Fruit fly (Drosophila melanogaster) whole organism, embryonic: ENCODE data around the gene Patsas.

Experiments
- Ada2b ChIP-seq: fragments of 200-800 bp; sonication (Bioruptor generic); IDR thresholded peaks from 2 replicates; pipeline ENCODE4 v1.3.6; 2022; ENCODE audit warnings: missing biosample characterization, missing genetic modification characterization
- CG1024 ChIP-seq: fragments of 200-800 bp; sonication (Bioruptor generic); IDR thresholded peaks from 2 replicates; pipeline ENCODE4 v1.3.6; 2022; ENCODE audit warnings: missing biosample characterization, missing genetic modification characterization
- CG12236 ChIP-seq: fragments of 200-800 bp; sonication (Bioruptor generic); optimal IDR thresholded peaks from 2 replicates; lab custom pipeline; 2016; ENCODE audit warnings: missing biosample characterization, missing genetic modification characterization
- CG13624 ChIP-seq: fragments of 200-800 bp; sonication (Bioruptor generic); optimal IDR thresholded peaks from 2 replicates; lab custom pipeline; 2016; ENCODE audit warnings: missing biosample characterization, missing genetic modification characterization
- CG13894 ChIP-seq: fragments of 200-800 bp; sonication (Bioruptor generic); optimal IDR thresholded peaks from 3 replicates; lab custom pipeline; 2018; ENCODE audit warnings: missing biosample characterization, mild to moderate bottlenecking, missing genetic modification characterization, moderate library complexity
- CG1602 ChIP-seq: fragments of 200-800 bp; sonication (Bioruptor generic); optimal IDR thresholded peaks from 3 replicates; lab custom pipeline; 2016; ENCODE audit warnings: missing biosample characterization, missing genetic modification characterization
- CG16813 ChIP-seq: fragments of 200-800 bp; sonication (Bioruptor generic); IDR thresholded peaks from 3 replicates; pipeline ENCODE4 v1.3.6; 2022; ENCODE audit warnings: missing biosample characterization, missing genetic modification characterization; ENCODE audit not compliant: partially characterized antibody
- CG18599 ChIP-seq: fragments of 200-800 bp; sonication (Bioruptor generic); optimal IDR thresholded peaks from 3 replicates; lab custom pipeline; 2017; ENCODE audit warnings: missing biosample characterization, missing genetic modification characterization, mild to moderate bottlenecking, moderate library complexity, missing genetic modification reagents
- CG4328 ChIP-seq: fragments of 200-800 bp; sonication (Bioruptor generic); optimal IDR thresholded peaks from 3 replicates; lab custom pipeline; 2017; ENCODE audit warnings: missing biosample characterization, missing genetic modification reagents, missing genetic modification characterization
- CG5245 ChIP-seq: fragments of 200-800 bp; sonication (Bioruptor generic); optimal IDR thresholded peaks from 3 replicates; lab custom pipeline; 2016; ENCODE audit warnings: missing biosample characterization, missing genetic modification characterization
- CG6683 ChIP-seq: fragments of 200-800 bp; sonication (Bioruptor generic); optimal IDR thresholded peaks from 2 replicates; lab custom pipeline; 2017; ENCODE audit warnings: missing biosample characterization, mild to moderate bottlenecking, missing genetic modification characterization, missing genetic modification reagents
- CG7271 ChIP-seq: fragments of 200-800 bp; sonication (Bioruptor generic); optimal IDR thresholded peaks from 2 replicates; lab custom pipeline; 2018; ENCODE audit warnings: missing biosample characterization, mild to moderate bottlenecking, missing genetic modification characterization, moderate library complexity
- CG7372 ChIP-seq: fragments of 200-800 bp; sonication (Bioruptor generic); IDR thresholded peaks from 2 replicates; pipeline ENCODE4 v1.3.6; 2022; ENCODE audit warnings: missing biosample characterization, missing genetic modification characterization
- CG9932 ChIP-seq: fragments of 200-800 bp; sonication (Bioruptor generic); IDR thresholded peaks from 2 replicates; pipeline ENCODE4 v1.3.6; 2022; ENCODE audit warnings: missing biosample characterization, missing genetic modification characterization
- D ChIP-seq, 2 experiments: fragments of 200-800 bp in 1 of 2; fragments of >200 bp in 1 of 2; sonication (Bioruptor generic) in 1 of 2; optimal IDR thresholded peaks; 2 replicates in 1 of 2; 3 replicates in 1 of 2; lab custom pipeline; 2017; ENCODE audit warnings: mild to moderate bottlenecking in 1 of 2, missing biosample characterization in 1 of 2, missing genetic modification characterization in 1 of 2, missing genetic modification reagents in 1 of 2
- Fer2 ChIP-seq: fragments of 200-800 bp; sonication (Bioruptor generic); optimal IDR thresholded peaks from 2 replicates; lab custom pipeline; 2018; ENCODE audit warnings: missing biosample characterization, mild to moderate bottlenecking, missing genetic modification characterization, moderate library complexity
- Fer3 ChIP-seq: fragments of 200-800 bp; sonication (Bioruptor generic); optimal IDR thresholded peaks from 2 replicates; lab custom pipeline; 2018; ENCODE audit warnings: missing biosample characterization, mild to moderate bottlenecking, missing genetic modification characterization, moderate library complexity
- Gug ChIP-seq: fragments of 200-800 bp; sonication (Bioruptor generic); IDR thresholded peaks from 4 replicates; pipeline ENCODE4 v1.3.6; 2022; ENCODE audit warnings: missing biosample characterization, missing genetic modification characterization
- HLHmδ ChIP-seq: fragments of 200-800 bp; sonication (Bioruptor generic); optimal IDR thresholded peaks from 2 replicates; lab custom pipeline; 2018; ENCODE audit warnings: missing biosample characterization, mild to moderate bottlenecking, missing genetic modification characterization, moderate library complexity
- Hey ChIP-seq: fragments of 200-800 bp; sonication (Bioruptor generic); optimal IDR thresholded peaks from 3 replicates; lab custom pipeline; 2018; ENCODE audit warnings: missing biosample characterization, mild to moderate bottlenecking, missing genetic modification characterization
- Meics ChIP-seq: fragments of 200-800 bp; sonication (Bioruptor generic); optimal IDR thresholded peaks from 2 replicates; lab custom pipeline; 2017; ENCODE audit warnings: missing biosample characterization, mild to moderate bottlenecking, missing genetic modification characterization
- Myb ChIP-seq: fragments of 200-800 bp; sonication (Bioruptor generic); optimal IDR thresholded peaks from 2 replicates; lab custom pipeline; 2016; ENCODE audit warnings: missing biosample characterization, missing genetic modification characterization
- PHDP ChIP-seq: fragments of 200-800 bp; sonication (Bioruptor generic); optimal IDR thresholded peaks from 3 replicates; lab custom pipeline; 2018; ENCODE audit warnings: missing biosample characterization, mild to moderate bottlenecking, missing genetic modification characterization, moderate library complexity
- Ravus ChIP-seq: fragments of 200-800 bp; sonication (Bioruptor generic); IDR thresholded peaks from 2 replicates; pipeline ENCODE4 v1.3.6; 2022; ENCODE audit warnings: missing biosample characterization, missing genetic modification characterization
- Rx ChIP-seq: fragments of 200-800 bp; sonication (Bioruptor generic); IDR thresholded peaks from 2 replicates; pipeline ENCODE4 v1.3.6; 2022; ENCODE audit warnings: missing biosample characterization, missing genetic modification characterization
- Scr ChIP-seq: fragments of 200-800 bp; sonication (Bioruptor generic); IDR thresholded peaks from 2 replicates; pipeline ENCODE4 v1.3.6; 2022; ENCODE audit warnings: missing biosample characterization, missing genetic modification characterization; ENCODE audit not compliant: partially characterized antibody
- Vsx1 ChIP-seq: fragments of 200-800 bp; sonication (Bioruptor generic); optimal IDR thresholded peaks from 2 replicates; lab custom pipeline; 2017; ENCODE audit warnings: missing biosample characterization, mild to moderate bottlenecking, missing genetic modification characterization, missing genetic modification reagents
- ara ChIP-seq: fragments of 200-800 bp; sonication (Bioruptor generic); IDR thresholded peaks from 2 replicates; pipeline ENCODE4 v1.3.6; 2022; ENCODE audit warnings: missing biosample characterization, missing genetic modification characterization
- ato ChIP-seq: fragments of 200-800 bp; sonication (Bioruptor generic); IDR thresholded peaks from 2 replicates; pipeline ENCODE4 v1.3.6; 2022; ENCODE audit warnings: missing biosample characterization, missing genetic modification characterization; ENCODE audit not compliant: partially characterized antibody
- br ChIP-seq: fragments of >200 bp; optimal IDR thresholded peaks from 2 replicates; lab custom pipeline; 2017
- dati ChIP-seq: fragments of 200-800 bp; sonication (Bioruptor generic); IDR thresholded peaks from 2 replicates; pipeline ENCODE4 v1.3.6; 2022; ENCODE audit warnings: missing biosample characterization, missing genetic modification characterization
- dmrt11E ChIP-seq: fragments of 200-800 bp; sonication (Bioruptor generic); optimal IDR thresholded peaks from 3 replicates; lab custom pipeline; 2018; ENCODE audit warnings: missing biosample characterization, mild to moderate bottlenecking, missing genetic modification characterization, moderate library complexity
- dysf ChIP-seq: fragments of 200-800 bp; sonication (Bioruptor generic); IDR thresholded peaks from 3 replicates; pipeline ENCODE4 v1.3.6; 2022; ENCODE audit warnings: missing biosample characterization, missing genetic modification characterization
- fru ChIP-seq: fragments of >200 bp; optimal IDR thresholded peaks from 2 replicates; lab custom pipeline; 2017
- gce ChIP-seq: fragments of 200-800 bp; sonication (Bioruptor generic); IDR thresholded peaks from 3 replicates; pipeline ENCODE4 v1.3.6; 2022; ENCODE audit warnings: missing biosample characterization, missing genetic modification characterization
- gem ChIP-seq: fragments of 200-800 bp; sonication (Bioruptor generic); optimal IDR thresholded peaks from 2 replicates; lab custom pipeline; 2019; ENCODE audit warnings: missing biosample characterization, mild to moderate bottlenecking, missing genetic modification characterization, moderate library complexity
- gsb-n ChIP-seq: fragments of 200-800 bp; sonication (Bioruptor generic); optimal IDR thresholded peaks from 3 replicates; lab custom pipeline; 2018; ENCODE audit warnings: missing biosample characterization, mild to moderate bottlenecking, missing genetic modification characterization
- ham ChIP-seq: fragments of 200-800 bp; sonication (Bioruptor generic); IDR thresholded peaks from 2 replicates; pipeline ENCODE4 v1.3.6; 2022; ENCODE audit warnings: missing biosample characterization, missing genetic modification characterization
- jigr1 ChIP-seq: fragments of 200-800 bp; sonication (Bioruptor generic); IDR thresholded peaks from 3 replicates; pipeline ENCODE4 v1.3.6; 2022; ENCODE audit warnings: missing biosample characterization, missing genetic modification characterization
- pb ChIP-seq: fragments of 200-800 bp; sonication (Bioruptor generic); optimal IDR thresholded peaks from 3 replicates; lab custom pipeline; 2016; ENCODE audit warnings: missing biosample characterization, missing genetic modification characterization
- pfk ChIP-seq: fragments of 200-800 bp; sonication (Bioruptor generic); optimal IDR thresholded peaks from 2 replicates; lab custom pipeline; 2018; ENCODE audit warnings: missing biosample characterization, mild to moderate bottlenecking, missing genetic modification characterization, moderate library complexity
- so ChIP-seq: fragments of 200-800 bp; sonication (Bioruptor generic); IDR thresholded peaks from 3 replicates; pipeline ENCODE4 v1.3.6; 2022; ENCODE audit warnings: missing biosample characterization, missing genetic modification characterization
- stc ChIP-seq: fragments of 200-800 bp; sonication (Bioruptor generic); IDR thresholded peaks from 2 replicates; pipeline ENCODE4 v1.3.6; 2022; ENCODE audit warnings: missing biosample characterization, missing genetic modification characterization
- sug ChIP-seq: fragments of 200-800 bp; optimal IDR thresholded peaks from 2 replicates; lab custom pipeline; 2019; ENCODE audit warnings: missing biosample characterization, mild to moderate bottlenecking, missing genetic modification characterization, moderate library complexity
- tin ChIP-seq: fragments of 200-800 bp; sonication (Bioruptor generic); optimal IDR thresholded peaks from 3 replicates; lab custom pipeline; 2016; ENCODE audit warnings: missing biosample characterization, missing genetic modification characterization
- tio ChIP-seq: fragments of 200-800 bp; sonication (Bioruptor generic); optimal IDR thresholded peaks from 2 replicates; lab custom pipeline; 2017; ENCODE audit warnings: missing biosample characterization, missing genetic modification characterization, inconsistent platforms
- tll ChIP-seq, 2 experiments: fragments of 200-800 bp in 1 of 2; fragments of >200 bp in 1 of 2; sonication (Bioruptor generic) in 1 of 2; optimal IDR thresholded peaks; 2 replicates each; lab custom pipeline; 2017 to 2019; ENCODE audit warnings: missing biosample characterization in 2 of 2, missing genetic modification characterization in 2 of 2, mild to moderate bottlenecking in 1 of 2, moderate library complexity in 1 of 2
- ttk ChIP-seq: fragments of 200-800 bp; sonication (Bioruptor generic); IDR thresholded peaks from 2 replicates; pipeline ENCODE4 v2.1.2; 2022; ENCODE audit warnings: missing biosample characterization, missing genetic modification characterization
- unpg ChIP-seq: fragments of 200-800 bp; sonication (Bioruptor generic); optimal IDR thresholded peaks from 3 replicates; lab custom pipeline; 2018; ENCODE audit warnings: missing biosample characterization, mild to moderate bottlenecking, missing genetic modification characterization, moderate library complexity
- zf30C ChIP-seq: fragments of 200-800 bp; sonication (Bioruptor generic); optimal IDR thresholded peaks from 3 replicates; lab custom pipeline; 2018; ENCODE audit warnings: missing biosample characterization, mild to moderate bottlenecking, missing genetic modification characterization

Patsas gene

dm6 chr2L:12108779-12109564, 5.9 kb upstream of the Patsas start, which contains the start of the genes Rab6 and Phae1 (continued):
- no peak for TF ChIP-seq gce (GFP tag; lab: Robert Waterston, UW)
- no peak for TF ChIP-seq Rx
- no peak for TF ChIP-seq CG7271 (tag; lab: Kevin White, UChicago)
- no peak for TF ChIP-seq dmrt11E (tag; lab: Kevin White, UChicago)
- TF ChIP-seq pb (GFP tag; lab: Kevin White, UChicago) = no peak
- TF ChIP-seq Fer3 (tag; lab: Kevin White, UChicago) = no peak
- TF ChIP-seq unpg (GFP tag; lab: Kevin White, UChicago) = no peak
- no peak for TF ChIP-seq HLHmδ (GFP tag; lab: Kevin White, UChicago)
- TF ChIP-seq Ada2b (GFP tag; lab: Robert Waterston, UW) = no peak
- TF ChIP-seq Scr (GFP tag; lab: Robert Waterston, UW) = peak; percentile 84
- TF ChIP-seq CG1602 (GFP tag; lab: Kevin White, UChicago) = no peak
- no peak for TF ChIP-seq ham (GFP tag; lab: Robert Waterston, UW)
- no peak for TF ChIP-seq CG4328 (GFP tag; lab: Kevin White, UChicago)
- no peak for TF ChIP-seq tio
- TF ChIP-seq CG7372 (GFP tag; lab: Robert Waterston, UW) = no peak
- TF ChIP-seq Vsx1 (GFP tag; lab: Kevin White, UChicago) = no peak
- TF ChIP-seq CG1024 (GFP tag; lab: Robert Waterston, UW) = no peak
- TF ChIP-seq D (optimal IDR thresholded peaks at IDR 0.05; lab: Kevin White, UChicago) = no peak
- no peak for TF ChIP-seq D (GFP tag; optimal IDR thresholded peaks at IDR 0.05; lab: Kevin White, UChicago)
- no peak for TF ChIP-seq CG13624 (GFP tag; lab: Kevin White, UChicago)
- TF ChIP-seq CG5245 = no peak
- peak; percentile 10 for TF ChIP-seq sug
- TF ChIP-seq so (GFP tag; lab: Robert Waterston, UW) = no peak
- TF ChIP-seq CG18599 (GFP tag; lab: Kevin White, UChicago) = no peak
- no peak for TF ChIP-seq ara (GFP tag; lab: Robert Waterston, UW)
- TF ChIP-seq dysf = no peak
- no peak for TF ChIP-seq gem (tag; lab: Kevin White, UChicago)
- TF ChIP-seq dati (GFP tag; lab: Robert Waterston, UW) = no peak
- TF ChIP-seq Meics (GFP tag; lab: Kevin White, UChicago) = no peak
- peak; percentile 50 for TF ChIP-seq Hey (tag; lab: Kevin White, UChicago)
- TF ChIP-seq jigr1 (GFP tag; lab: Robert Waterston, UW) = no peak
- TF ChIP-seq PHDP (tag; lab: Kevin White, UChicago) = peak; percentile 14
- no peak for TF ChIP-seq fru (lab: Kevin White, UChicago)
- no peak for TF ChIP-seq tin (GFP tag; lab: Kevin White, UChicago)
- no peak for TF ChIP-seq CG6683 (GFP tag; lab: Kevin White, UChicago)
- no peak for TF ChIP-seq CG9932 (GFP tag; lab: Robert Waterston, UW)
- no peak for TF ChIP-seq CG12236
- no peak for TF ChIP-seq br (lab: Kevin White, UChicago)
- TF ChIP-seq Ravus = no peak
- peak in 1 of 2 experiments; percentile 40 for TF ChIP-seq tll (GFP tag; optimal IDR thresholded peaks at IDR 0.05; lab: Kevin White, UChicago)
- no peak; the same call in 1 of the 2 replicates for TF ChIP-seq stc (GFP tag; lab: Robert Waterston, UW)
- TF ChIP-seq CG13894 = no peak
- peak; percentile 76 for TF ChIP-seq ato
- TF ChIP-seq ttk (GFP tag; lab: Robert Waterston, UW) = no peak
- TF ChIP-seq CG16813 (GFP tag; lab: Robert Waterston, UW) = peak; percentile 73
- TF ChIP-seq Myb (GFP tag; lab: Kevin White, UChicago) = peak; percentile 92
- no peak for TF ChIP-seq zf30C
- no peak for TF ChIP-seq pfk (GFP tag; lab: Kevin White, UChicago)
- TF ChIP-seq gsb-n = peak; percentile 40
- no peak for TF ChIP-seq Gug (GFP tag; lab: Robert Waterston, UW)
- TF ChIP-seq Fer2 (tag; lab: Kevin White, UChicago) = no peak
